Fruit fly (Drosophila melanogaster) whole organism, embryonic: ENCODE data around the gene Alg11.

Source experiments
- ATbp ChIP-seq: fragments of 200-800 bp; sonication (Bioruptor generic); optimal IDR thresholded peaks from 2 replicates; lab custom pipeline; 2017; ENCODE audit warnings: missing biosample characterization, mild to moderate bottlenecking, missing genetic modification characterization, missing genetic modification reagents
- Ada2b ChIP-seq: fragments of 200-800 bp; sonication (Bioruptor generic); IDR thresholded peaks from 2 replicates; pipeline ENCODE4 v1.3.6; 2022; ENCODE audit warnings: missing biosample characterization, missing genetic modification characterization
- Adf1 ChIP-seq: fragments of 200-800 bp; sonication (Bioruptor generic); IDR thresholded peaks from 2 replicates; pipeline ENCODE4 v1.3.6; 2022; ENCODE audit warnings: missing biosample characterization, missing genetic modification characterization
- CG14441 ChIP-seq: fragments of 200-800 bp; sonication (Bioruptor generic); IDR thresholded peaks from 2 replicates; pipeline ENCODE4 v1.3.6; 2022; ENCODE audit warnings: missing biosample characterization, missing genetic modification characterization
- CG15514 ChIP-seq: fragments of 200-800 bp; sonication (Bioruptor generic); optimal IDR thresholded peaks from 3 replicates; lab custom pipeline; 2017; ENCODE audit warnings: missing biosample characterization, missing genetic modification characterization, mild to moderate bottlenecking, moderate library complexity, missing genetic modification reagents
- CG1602 ChIP-seq: fragments of 200-800 bp; sonication (Bioruptor generic); optimal IDR thresholded peaks from 3 replicates; lab custom pipeline; 2016; ENCODE audit warnings: missing biosample characterization, missing genetic modification characterization
- CG1603 ChIP-seq: fragments of 200-800 bp; sonication (Bioruptor generic); optimal IDR thresholded peaks from 2 replicates; lab custom pipeline; 2019; ENCODE audit warnings: missing biosample characterization, mild to moderate bottlenecking, missing genetic modification characterization, moderate library complexity
- CG16815 ChIP-seq: fragments of 200-800 bp; sonication (Bioruptor generic); optimal IDR thresholded peaks from 3 replicates; lab custom pipeline; 2017; ENCODE audit warnings: missing biosample characterization, mild to moderate bottlenecking, missing genetic modification characterization
- CG17568 ChIP-seq: fragments of 200-800 bp; sonication (Bioruptor generic); optimal IDR thresholded peaks from 2 replicates; lab custom pipeline; 2018; ENCODE audit warnings: missing biosample characterization, mild to moderate bottlenecking, missing genetic modification characterization, moderate library complexity
- CG17612 ChIP-seq: fragments of 200-800 bp; sonication (Bioruptor generic); IDR thresholded peaks from 2 replicates; pipeline ENCODE4 v1.3.6; 2022; ENCODE audit warnings: missing biosample characterization, missing genetic modification characterization
- CG3163 ChIP-seq: fragments of 200-800 bp; sonication (Bioruptor generic); optimal IDR thresholded peaks from 3 replicates; lab custom pipeline; 2016; ENCODE audit warnings: missing biosample characterization, missing genetic modification characterization
- CG34224 ChIP-seq: fragments of 200-800 bp; sonication (Bioruptor generic); IDR thresholded peaks from 3 replicates; pipeline ENCODE4 v1.3.6; 2022; ENCODE audit warnings: missing biosample characterization, missing genetic modification characterization; ENCODE audit not compliant: partially characterized antibody
- CG3726 ChIP-seq: fragments of 200-800 bp; sonication (Bioruptor generic); IDR thresholded peaks from 3 replicates; pipeline ENCODE4, ENCODE4 v1.3.6; 2022; ENCODE audit warnings: missing biosample characterization, missing genetic modification characterization
- CG6175 ChIP-seq: fragments of 200-800 bp; sonication (Bioruptor generic); IDR thresholded peaks from 3 replicates; pipeline ENCODE4 v1.3.6; 2022; ENCODE audit warnings: missing biosample characterization, missing genetic modification characterization
- CG6654 ChIP-seq: fragments of 200-800 bp; sonication (Bioruptor generic); optimal IDR thresholded peaks from 2 replicates; lab custom pipeline; 2017; ENCODE audit warnings: missing biosample characterization, mild to moderate bottlenecking, missing genetic modification characterization
- CG7372 ChIP-seq: fragments of 200-800 bp; sonication (Bioruptor generic); IDR thresholded peaks from 2 replicates; pipeline ENCODE4 v1.3.6; 2022; ENCODE audit warnings: missing biosample characterization, missing genetic modification characterization
- CG7928 ChIP-seq: fragments of 200-800 bp; sonication (Bioruptor generic); optimal IDR thresholded peaks from 2 replicates; lab custom pipeline; 2017; ENCODE audit warnings: missing biosample characterization, mild to moderate bottlenecking, missing genetic modification characterization
- CG8388 ChIP-seq: fragments of 200-800 bp; sonication (Bioruptor generic); optimal IDR thresholded peaks from 2 replicates; lab custom pipeline; 2019; ENCODE audit warnings: missing biosample characterization, mild to moderate bottlenecking, missing genetic modification characterization, moderate library complexity
- D19B ChIP-seq: fragments of 200-800 bp; sonication (Bioruptor generic); optimal IDR thresholded peaks from 2 replicates; lab custom pipeline; 2017; ENCODE audit warnings: missing biosample characterization, mild to moderate bottlenecking, missing genetic modification characterization
- Dll ChIP-seq: fragments of 200-800 bp; sonication (Bioruptor generic); IDR thresholded peaks from 4 replicates; pipeline ENCODE4 v1.3.6; 2022; ENCODE audit warnings: missing biosample characterization, missing genetic modification characterization; ENCODE audit not compliant: partially characterized antibody
- Eip74EF ChIP-seq, 2 experiments: fragments of 200-800 bp in 1 of 2; fragments of >200 bp in 1 of 2; sonication (Bioruptor generic) in 1 of 2; optimal IDR thresholded peaks; 2 replicates each; lab custom pipeline; 2017 to 2019; ENCODE audit warnings: missing biosample characterization in 2 of 2, missing genetic modification characterization in 2 of 2, mild to moderate bottlenecking in 1 of 2, moderate library complexity in 1 of 2
- Gsc ChIP-seq: fragments of 200-800 bp; sonication (Bioruptor generic); IDR thresholded peaks from 2 replicates; pipeline ENCODE4 v1.3.6; 2022; ENCODE audit warnings: missing biosample characterization, missing genetic modification characterization
- Hey ChIP-seq: fragments of 200-800 bp; sonication (Bioruptor generic); optimal IDR thresholded peaks from 3 replicates; lab custom pipeline; 2018; ENCODE audit warnings: missing biosample characterization, mild to moderate bottlenecking, missing genetic modification characterization
- Jarid2 ChIP-seq: fragments of 200-800 bp; sonication (Bioruptor generic); optimal IDR thresholded peaks from 3 replicates; lab custom pipeline; 2017; ENCODE audit warnings: mild to moderate bottlenecking, missing biosample characterization, missing genetic modification reagents, missing genetic modification characterization
- Max ChIP-seq: fragments of 200-800 bp; sonication (Bioruptor generic); optimal IDR thresholded peaks from 2 replicates; lab custom pipeline; 2016; ENCODE audit warnings: missing biosample characterization, mild to moderate bottlenecking, missing genetic modification characterization
- Myb ChIP-seq: fragments of 200-800 bp; sonication (Bioruptor generic); optimal IDR thresholded peaks from 2 replicates; lab custom pipeline; 2016; ENCODE audit warnings: missing biosample characterization, missing genetic modification characterization
- Nf-YC ChIP-seq: fragments of 200-800 bp; optimal IDR thresholded peaks from 3 replicates; lab custom pipeline; 2019; ENCODE audit warnings: missing biosample characterization, mild to moderate bottlenecking, missing genetic modification characterization, moderate library complexity
- Rfx ChIP-seq: fragments of 200-800 bp; sonication (Bioruptor generic); IDR thresholded peaks from 2 replicates; pipeline ENCODE4 v1.3.6; 2022; ENCODE audit warnings: missing biosample characterization, missing genetic modification characterization
- Vsx1 ChIP-seq: fragments of 200-800 bp; sonication (Bioruptor generic); optimal IDR thresholded peaks from 2 replicates; lab custom pipeline; 2017; ENCODE audit warnings: missing biosample characterization, mild to moderate bottlenecking, missing genetic modification characterization, missing genetic modification reagents
- ab ChIP-seq: fragments of 200-800 bp; sonication (Bioruptor generic); optimal IDR thresholded peaks from 2 replicates; lab custom pipeline; 2016; ENCODE audit warnings: missing biosample characterization, missing genetic modification characterization
- cg ChIP-seq: fragments of 200-800 bp; sonication (Bioruptor generic); optimal IDR thresholded peaks from 3 replicates; lab custom pipeline; 2019; ENCODE audit warnings: missing biosample characterization, mild to moderate bottlenecking, missing genetic modification characterization, moderate library complexity
- da ChIP-seq: fragments of 200-800 bp; sonication (Bioruptor generic); optimal IDR thresholded peaks from 2 replicates; lab custom pipeline; 2016; ENCODE audit warnings: missing biosample characterization, missing genetic modification characterization
- dpn ChIP-seq, 2 experiments: fragments of 200-800 bp; sonication (Bioruptor generic); optimal IDR thresholded peaks; 3 replicates each; lab custom pipeline; 2016; ENCODE audit warnings: missing biosample characterization in 2 of 2, missing genetic modification characterization in 2 of 2
- grn ChIP-seq: fragments of 200-800 bp; sonication (Bioruptor generic); optimal IDR thresholded peaks from 3 replicates; lab custom pipeline; 2017; ENCODE audit warnings: missing biosample characterization, missing genetic modification characterization
- gsb-n ChIP-seq: fragments of 200-800 bp; sonication (Bioruptor generic); optimal IDR thresholded peaks from 3 replicates; lab custom pipeline; 2018; ENCODE audit warnings: missing biosample characterization, mild to moderate bottlenecking, missing genetic modification characterization
- hb ChIP-seq: fragments of 200-800 bp; sonication (Bioruptor generic); IDR thresholded peaks from 3 replicates; pipeline ENCODE4 v1.3.6; 2022; ENCODE audit warnings: missing biosample characterization, missing genetic modification characterization; ENCODE audit not compliant: partially characterized antibody
- ind ChIP-seq: fragments of 200-800 bp; sonication (Bioruptor generic); optimal IDR thresholded peaks from 3 replicates; lab custom pipeline; 2016; ENCODE audit warnings: missing biosample characterization, missing genetic modification characterization
- jumu ChIP-seq: fragments of 200-800 bp; sonication (Bioruptor generic); optimal IDR thresholded peaks from 3 replicates; lab custom pipeline; 2016; ENCODE audit warnings: missing biosample characterization, missing genetic modification characterization
- kay ChIP-seq: fragments of 200-800 bp; sonication (Bioruptor generic); optimal IDR thresholded peaks from 2 replicates; lab custom pipeline; 2016; ENCODE audit warnings: missing biosample characterization, missing genetic modification characterization
- p53 ChIP-seq: fragments of 200-800 bp; sonication (Bioruptor generic); optimal IDR thresholded peaks from 2 replicates; lab custom pipeline; 2016; ENCODE audit warnings: missing biosample characterization, missing genetic modification characterization
- prd ChIP-seq, 3 experiments: fragments of >200 bp in 2 of 3; fragments of 200-800 bp in 1 of 3; sonication (Bioruptor generic) in 1 of 3; optimal IDR thresholded peaks in 2 of 3; IDR thresholded peaks in 1 of 3; 2 replicates in 2 of 3; 3 replicates in 1 of 3; pipeline versions ENCODE4 v1.3.6 to Lab custom; 2017 to 2022; ENCODE audit warnings: missing biosample characterization in 1 of 3, missing genetic modification characterization in 1 of 3
- sd ChIP-seq: fragments of 200-800 bp; sonication (Bioruptor generic); optimal IDR thresholded peaks from 3 replicates; lab custom pipeline; 2018; ENCODE audit warnings: missing biosample characterization, mild to moderate bottlenecking, missing genetic modification characterization, moderate library complexity
- seq ChIP-seq: fragments of 200-800 bp; sonication (Bioruptor generic); IDR thresholded peaks from 2 replicates; pipeline ENCODE4 v1.3.6; 2022; ENCODE audit warnings: missing biosample characterization, missing genetic modification characterization
- ttk ChIP-seq: fragments of 200-800 bp; sonication (Bioruptor generic); IDR thresholded peaks from 2 replicates; pipeline ENCODE4 v2.1.2; 2022; ENCODE audit warnings: missing biosample characterization, missing genetic modification characterization
- yki ChIP-seq: fragments of >200 bp; optimal IDR thresholded peaks from 3 replicates; lab custom pipeline; 2018
- zen2 ChIP-seq: fragments of 200-800 bp; sonication (Bioruptor generic); IDR thresholded peaks from 3 replicates; pipeline ENCODE4 v1.3.6; 2022; ENCODE audit warnings: missing biosample characterization, missing genetic modification characterization; ENCODE audit not compliant: partially characterized antibody

Alg11 gene

DNA sequence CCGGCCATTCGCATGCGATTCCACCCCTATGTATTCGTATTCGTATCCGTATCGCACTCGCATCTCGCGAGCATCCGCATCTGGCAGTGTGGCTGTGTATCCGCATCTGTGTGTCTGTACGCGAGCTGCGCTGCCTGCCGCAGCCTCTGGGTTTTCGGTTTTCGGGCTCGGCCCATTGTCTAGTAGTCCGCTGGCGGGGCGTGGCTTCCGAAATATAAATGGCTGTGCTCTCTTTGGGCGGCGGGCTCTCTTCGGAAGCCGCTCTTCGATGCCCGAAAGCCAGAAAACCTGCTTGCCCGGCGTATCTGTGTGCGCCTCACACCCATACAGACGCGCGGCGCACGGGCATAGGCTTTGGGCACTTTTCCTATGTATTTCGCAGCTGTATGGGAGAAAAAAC is 27.3 kb upstream of the Alg11 start (continued):
- TF ChIP-seq Rfx (GFP tag; lab: Robert Waterston, UW) (no peak), kay (GFP tag; lab: Kevin White, UChicago) (no peak), D19B (GFP tag; lab: Kevin White, UChicago) (no peak), CG17568 (no peak), Adf1 (peak; percentile 86), p53 (no peak), gsb-n (tag; lab: Kevin White, UChicago) (no peak), Eip74EF (GFP tag; optimal IDR thresholded peaks at IDR 0.05; lab: Kevin White, UChicago) (no peak), CG8388 (GFP tag; lab: Kevin White, UChicago) (no peak), CG6175 (GFP tag; lab: Robert Waterston, UW) (no peak), CG16815 (no peak), cg (GFP tag; lab: Kevin White, UChicago) (peak; percentile 92), CG17612 (GFP tag; lab: Robert Waterston, UW) (no peak), CG6654 (no peak), ind (GFP tag; lab: Kevin White, UChicago) (no peak), jumu (GFP tag; lab: Kevin White, UChicago) (no peak), grn (peak; percentile 7), seq (peak; percentile 85; the same call in 1 of the 2 replicates), CG1603 (no peak), Dll (GFP tag; lab: Robert Waterston, UW) (0 out of 4 replicates have a peak, but pooled peaks have one; percentile 33), Myb (GFP tag; lab: Kevin White, UChicago) (no peak), CG7372 (GFP tag; lab: Robert Waterston, UW) (no peak), ATbp (GFP tag; lab: Kevin White, UChicago) (no peak), Vsx1 (no peak), Hey (no peak), CG14441 (GFP tag; lab: Robert Waterston, UW) (no peak), CG15514 (GFP tag; lab: Kevin White, UChicago) (no peak), Jarid2 (peak; percentile 38), CG1602 (no peak), ab (GFP tag; lab: Kevin White, UChicago) (no peak), yki (lab: Kevin White, UChicago) (peak; percentile 35), Gsc (GFP tag; lab: Robert Waterston, UW) (no peak), Nf-YC (peak; percentile 97), CG34224 (GFP tag; lab: Robert Waterston, UW) (peak; percentile 55; the same call in 1 of the 3 replicates), CG3726 (no peak), zen2 (GFP tag; lab: Robert Waterston, UW) (peak; percentile 38; the same call in 2 of the 3 replicates), hb (GFP tag; lab: Robert Waterston, UW) (no peak), Max (no peak), CG7928 (GFP tag; lab: Kevin White, UChicago) (no peak), ttk (GFP tag; lab: Robert Waterston, UW) (no peak; the same call in 1 of the 2 replicates), CG3163 (GFP tag; lab: Kevin White, UChicago) (peak; percentile 98), Ada2b (no peak), dpn (GFP tag; optimal IDR thresholded peaks at IDR 0.05; lab: Kevin White, UChicago) (no peak), sd (no peak), da (GFP tag; lab: Kevin White, UChicago) (no peak), prd (optimal IDR thresholded peaks at IDR 0.05; lab: Kevin White, UChicago) (no peak), prd (GFP tag; IDR thresholded peaks at IDR 0.05; lab: Robert Waterston, UW) (no peak)
